Worm (Caenorhabditis elegans) whole organism, L4/young adult: ENCODE measurements around the gene srh-39.

Experiments used
- W03F9.2 ChIP-seq: fragments of 150-350 bp; optimal IDR thresholded peaks from 2 replicates; lab custom pipeline; 2014; ENCODE audit warnings: missing biosample characterization, missing genetic modification characterization
- dao-5 ChIP-seq: sonication (generic microtip); optimal IDR thresholded peaks from 2 replicates; lab custom pipeline; 2016; ENCODE audit warnings: missing genotype, missing genetic modification characterization, moderate library complexity, missing compliant biosample characterization
- him-1 ChIP-seq: sonication (generic microtip); optimal IDR thresholded peaks from 2 replicates; lab custom pipeline; 2016; ENCODE audit warnings: missing genotype, missing genetic modification reagents, missing genetic modification characterization, missing compliant biosample characterization

Gene srh-39

DNA sequence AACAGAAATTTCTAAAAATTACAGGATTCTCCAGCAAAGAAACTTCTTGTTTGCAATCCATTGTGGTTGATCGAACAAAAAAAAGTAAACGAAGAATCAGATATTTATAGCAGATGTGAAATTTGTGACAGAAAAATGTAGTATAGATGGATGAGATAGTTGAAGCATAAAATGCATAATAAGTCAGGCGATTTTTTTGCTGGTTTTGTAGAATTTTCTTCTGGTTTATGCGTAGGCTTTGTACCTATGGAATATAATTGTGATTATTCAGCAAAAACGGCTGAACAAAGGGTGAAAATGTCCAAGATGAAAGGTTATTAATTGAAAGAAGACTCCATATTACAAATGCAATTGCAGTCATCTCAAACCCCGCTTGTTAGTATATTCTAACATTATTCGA, at the start of gene srh-39:
Gene srh-39 (minus strand): TSS at position 101 of the 400 bp plus-strand sequence.
- TF ChIP-seq W03F9.2 (tag; lab: Kevin White, UChicago) (no peak), him-1 (tag; lab: Kevin White, UChicago) (no peak), dao-5 (no peak)

DNA sequence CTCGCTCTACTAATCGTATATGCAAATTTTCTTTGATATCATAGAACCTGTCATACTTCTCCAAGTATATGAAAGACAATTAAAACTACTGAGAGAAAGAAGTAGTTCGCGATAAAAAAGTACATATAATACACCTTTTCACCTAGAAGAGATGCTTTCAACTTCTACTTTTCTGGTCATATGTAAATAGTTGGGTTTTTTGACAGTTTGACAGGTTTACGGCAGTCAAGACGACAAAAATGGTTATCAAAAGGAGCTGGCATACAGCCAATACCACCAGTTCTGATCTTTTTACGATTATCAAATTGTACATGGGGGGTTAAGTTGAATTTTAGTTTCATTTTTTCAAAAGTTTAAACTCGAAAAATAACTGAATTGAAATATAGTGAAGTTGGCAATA, 49.6 kb upstream of the srh-39 start:
- TF ChIP-seq W03F9.2 (tag; lab: Kevin White, UChicago), result no peak
- no peak for TF ChIP-seq dao-5
- no peak for TF ChIP-seq him-1 (tag; lab: Kevin White, UChicago)

DNA sequence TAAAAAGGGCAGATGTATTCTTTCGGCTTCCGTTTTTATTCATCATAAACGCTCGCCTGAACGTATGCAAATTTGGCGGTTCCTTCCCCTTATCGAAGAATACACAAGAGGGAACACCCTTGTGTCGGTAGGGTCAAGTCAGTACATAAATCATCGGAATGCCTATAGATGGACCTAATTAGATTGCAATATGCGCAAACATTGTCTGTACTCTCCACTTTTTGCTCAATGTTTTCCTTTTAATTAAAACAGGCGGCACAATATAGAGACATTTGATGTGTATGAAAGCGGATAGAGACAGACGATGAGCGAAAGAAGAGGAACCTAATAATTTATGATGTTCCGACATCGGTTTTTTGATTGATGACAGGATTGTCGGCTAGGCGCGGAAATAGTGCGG, 48.9 kb upstream of the srh-39 start:
- TF ChIP-seq him-1 (tag; lab: Kevin White, UChicago) (no peak), dao-5 (no peak), W03F9.2 (tag; lab: Kevin White, UChicago) (no peak)

DNA sequence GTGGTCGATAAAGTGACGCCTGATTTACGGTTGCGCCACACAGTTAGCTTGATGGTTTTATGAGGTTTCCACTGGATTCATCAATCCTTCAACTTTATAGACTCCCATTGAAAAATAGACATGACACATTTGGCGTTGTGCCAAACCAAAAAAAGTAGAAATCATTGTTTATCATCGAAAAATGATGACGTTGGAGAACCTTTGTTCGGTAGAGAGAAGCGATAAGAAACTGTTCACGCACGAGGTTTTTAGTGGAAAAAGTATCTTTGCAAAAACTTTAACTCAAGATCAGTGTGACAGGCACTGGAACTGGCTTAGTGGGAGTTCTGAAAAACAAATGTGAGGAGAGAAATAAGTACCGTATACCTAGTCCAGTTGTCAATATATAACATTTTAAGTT, 48.3 kb upstream of the srh-39 start:
- TF ChIP-seq him-1 (tag; lab: Kevin White, UChicago) (no peak), dao-5 (no peak), W03F9.2 (tag; lab: Kevin White, UChicago) (no peak)

DNA sequence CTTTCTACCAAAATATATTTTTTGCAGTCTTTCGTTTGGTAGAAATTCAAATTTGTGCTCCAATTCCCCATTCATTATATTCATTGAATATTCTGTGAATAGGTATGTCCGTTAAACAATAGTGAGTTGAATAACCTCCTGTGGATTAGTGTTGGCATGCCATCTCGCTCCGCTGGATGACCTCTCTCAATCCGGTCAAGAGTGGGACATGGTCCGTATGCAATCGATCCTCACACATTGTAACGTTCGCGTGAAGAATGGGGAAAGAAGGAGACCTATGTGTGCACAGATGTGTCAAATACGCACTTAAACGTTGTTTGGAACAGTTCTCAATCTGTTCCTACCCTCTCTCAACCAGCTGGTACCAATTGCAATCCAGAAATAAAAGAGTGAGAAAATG, 47.9 kb upstream of the srh-39 start:
- TF ChIP-seq W03F9.2 (tag; lab: Kevin White, UChicago), result no peak
- no peak for TF ChIP-seq him-1 (tag; lab: Kevin White, UChicago)
- TF ChIP-seq dao-5, result no peak

DNA sequence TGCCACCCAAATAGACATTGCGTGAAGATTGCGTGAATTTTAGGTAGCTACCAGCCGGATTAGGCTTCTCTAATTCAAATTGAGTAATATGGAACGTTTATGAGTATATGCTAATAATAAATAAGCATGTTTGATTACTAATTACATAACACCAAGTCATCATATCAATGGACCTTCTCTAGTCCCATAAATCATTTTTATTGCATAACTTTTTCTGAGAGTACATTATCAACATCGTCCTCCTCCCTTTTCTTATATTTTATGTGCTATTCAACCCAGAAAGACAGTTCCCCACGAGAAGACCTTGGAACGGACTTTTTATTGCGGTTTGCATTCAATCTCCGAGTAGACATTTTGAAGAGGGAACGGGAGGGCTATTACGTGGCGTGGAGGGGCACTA, 47.0 kb upstream of the srh-39 start:
- TF ChIP-seq him-1 (tag; lab: Kevin White, UChicago) (no peak), dao-5 (no peak), W03F9.2 (tag; lab: Kevin White, UChicago) (no peak)

DNA sequence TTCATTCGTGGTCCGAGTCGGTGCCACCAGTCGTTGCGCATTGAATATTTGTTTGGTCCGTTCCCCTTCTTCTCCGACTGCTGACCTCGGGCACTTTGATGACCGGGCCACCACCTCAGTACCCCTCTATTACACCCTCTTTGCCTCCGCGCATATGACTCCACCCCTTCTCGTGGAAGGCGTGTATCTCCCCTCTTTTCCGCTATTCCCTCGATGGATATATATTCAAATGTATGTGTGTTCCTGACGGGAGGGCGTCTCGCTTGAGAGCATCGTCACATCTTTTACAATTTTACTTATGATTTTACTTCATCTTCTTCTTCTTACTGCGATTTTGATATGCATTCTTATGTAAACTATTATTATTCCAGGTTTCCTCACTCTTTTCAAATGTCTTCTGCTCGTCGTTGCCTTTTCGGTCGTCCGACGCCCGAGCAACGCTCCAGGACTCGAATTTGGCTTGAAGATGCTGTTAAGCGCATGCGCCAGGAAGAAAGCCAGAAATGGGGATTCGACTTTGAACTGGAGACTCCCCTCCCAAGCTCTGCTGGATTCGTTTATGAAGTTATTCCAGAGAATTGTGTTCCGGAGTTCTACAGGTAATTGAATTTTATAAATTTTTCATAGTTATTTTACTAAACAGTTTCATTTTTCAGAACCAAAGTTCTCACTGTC, 45.6 kb upstream of the srh-39 start, which contains the start of gene cki-1:
Gene cki-1 (plus strand): TSS at position 372 of the 675 bp plus-strand sequence.
- TF ChIP-seq W03F9.2 (tag; lab: Kevin White, UChicago), result no peak
- no peak for TF ChIP-seq him-1 (tag; lab: Kevin White, UChicago)
- TF ChIP-seq dao-5, result no peak

DNA sequence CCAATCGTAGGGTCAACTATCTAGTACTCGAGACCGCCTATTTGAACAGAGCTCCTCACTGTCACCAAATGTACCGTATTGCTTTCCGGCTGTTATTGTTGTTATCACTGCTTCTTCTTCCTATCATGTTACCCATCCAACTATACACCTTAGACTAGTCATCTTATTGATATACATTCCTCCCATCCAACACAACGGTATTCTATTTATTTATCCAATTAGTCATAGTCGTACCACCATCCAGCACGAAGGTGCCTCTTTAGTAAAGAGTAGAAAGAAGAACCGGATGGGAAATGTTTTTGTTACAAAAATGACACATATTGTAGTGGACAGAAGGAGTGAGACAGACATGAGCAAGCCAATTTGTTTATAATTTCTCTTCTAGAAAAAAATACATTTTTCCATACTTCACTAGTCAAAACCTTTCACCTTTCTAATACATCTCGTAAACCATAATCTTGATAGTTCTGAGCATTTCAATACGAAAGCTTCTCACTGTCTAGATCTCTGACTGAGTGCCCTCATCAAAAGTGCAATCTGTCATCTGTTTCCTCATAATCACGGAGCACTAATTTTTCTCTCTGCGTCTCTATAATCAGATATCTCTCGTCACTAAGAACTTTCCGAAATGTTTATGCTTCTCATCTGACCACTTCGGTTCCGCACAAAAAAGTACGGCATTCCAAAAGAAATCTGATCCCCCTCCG, 45.0 kb upstream of the srh-39 start:
- TF ChIP-seq dao-5 (no peak), W03F9.2 (tag; lab: Kevin White, UChicago) (no peak), him-1 (tag; lab: Kevin White, UChicago) (no peak)

DNA sequence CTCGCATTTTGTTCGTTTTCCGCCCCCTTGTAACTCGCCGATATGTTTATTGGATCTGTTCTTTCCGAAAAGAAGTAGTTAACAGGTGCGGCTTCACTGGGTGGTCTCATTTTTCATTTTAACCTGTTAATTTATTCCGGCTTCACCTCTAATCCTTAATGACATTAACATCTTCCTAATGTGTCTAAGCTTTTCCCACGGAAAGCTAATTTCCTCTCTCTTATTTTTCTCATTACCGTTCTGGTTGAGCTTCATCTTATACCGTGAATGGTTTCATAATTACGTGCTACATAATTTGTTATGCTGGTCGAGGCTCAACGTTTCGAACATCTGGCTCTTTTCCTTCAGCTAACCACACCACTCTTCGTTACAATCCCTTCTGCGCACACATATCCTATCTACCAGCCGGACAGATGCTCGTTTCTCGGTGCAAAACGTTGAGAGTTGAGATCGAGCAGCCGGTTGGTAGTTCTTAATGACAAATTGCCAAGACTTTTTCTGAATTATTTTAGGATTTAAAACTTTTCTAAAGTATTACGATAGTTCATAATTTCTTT, 44.1 kb upstream of the srh-39 start:
- TF ChIP-seq dao-5 (no peak), W03F9.2 (tag; lab: Kevin White, UChicago) (no peak), him-1 (tag; lab: Kevin White, UChicago) (no peak)

DNA sequence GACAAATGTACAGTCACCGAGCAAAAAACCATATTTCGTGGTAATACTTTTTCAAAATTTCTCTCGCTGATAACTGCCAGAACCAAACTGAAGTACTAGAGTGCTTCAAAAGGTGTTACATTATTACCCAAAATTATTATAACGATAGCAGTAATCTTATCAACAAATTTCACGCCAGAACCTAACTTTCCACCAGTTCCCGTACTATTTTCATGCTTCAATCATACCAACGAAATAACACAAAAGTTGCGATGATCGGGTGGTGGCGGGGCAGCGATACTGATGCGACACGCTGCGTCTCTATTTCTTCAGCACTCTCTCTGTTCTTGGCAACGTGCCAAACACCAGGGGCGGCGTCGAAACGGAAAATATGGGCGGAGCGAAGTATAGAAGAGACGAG, 43.6 kb upstream of the srh-39 start:
- TF ChIP-seq dao-5 (no peak), W03F9.2 (tag; lab: Kevin White, UChicago) (no peak), him-1 (tag; lab: Kevin White, UChicago) (no peak)

DNA sequence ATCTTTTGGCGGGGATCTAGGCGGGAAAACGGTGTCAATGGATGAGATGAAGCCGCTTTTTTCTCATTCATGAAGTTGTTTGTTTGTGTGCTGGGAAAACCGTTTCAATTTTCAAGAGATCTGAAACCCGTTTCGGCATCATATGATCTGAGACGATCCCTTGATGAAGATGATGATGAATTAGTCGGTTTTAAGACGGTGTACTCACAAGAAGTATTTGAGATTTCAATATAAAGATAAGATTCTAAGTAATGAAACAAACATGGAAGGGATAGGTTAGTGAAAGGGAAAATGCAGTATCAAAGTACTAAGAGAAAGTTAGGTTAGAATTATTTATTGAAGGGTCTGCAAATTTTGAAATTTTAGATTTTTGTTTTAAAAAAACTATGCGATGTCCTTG, 42.8 kb upstream of the srh-39 start:
- TF ChIP-seq dao-5 (no peak), W03F9.2 (tag; lab: Kevin White, UChicago) (no peak), him-1 (tag; lab: Kevin White, UChicago) (no peak)

DNA sequence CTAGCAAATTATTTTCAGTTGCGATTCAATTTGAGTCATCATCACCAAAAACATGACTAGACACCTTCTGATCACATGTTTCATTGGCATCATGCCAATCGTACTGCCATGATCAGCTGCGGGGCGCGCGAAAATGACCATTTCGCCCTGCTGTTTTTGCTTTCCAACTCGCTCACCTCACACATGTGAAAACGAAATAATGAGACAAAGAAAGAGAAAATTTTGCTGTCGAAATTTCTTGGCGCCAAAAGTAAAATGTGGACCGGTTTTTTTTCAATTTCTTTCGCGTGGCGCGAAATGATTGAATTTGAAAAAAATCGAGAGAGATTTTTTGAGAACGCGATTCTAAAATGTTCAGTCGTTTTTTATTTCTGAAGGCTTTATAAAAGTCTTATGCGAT, 41.5 kb upstream of the srh-39 start:
- no peak for TF ChIP-seq him-1 (tag; lab: Kevin White, UChicago)
- no peak for TF ChIP-seq W03F9.2 (tag; lab: Kevin White, UChicago)
- TF ChIP-seq dao-5, result no peak

DNA sequence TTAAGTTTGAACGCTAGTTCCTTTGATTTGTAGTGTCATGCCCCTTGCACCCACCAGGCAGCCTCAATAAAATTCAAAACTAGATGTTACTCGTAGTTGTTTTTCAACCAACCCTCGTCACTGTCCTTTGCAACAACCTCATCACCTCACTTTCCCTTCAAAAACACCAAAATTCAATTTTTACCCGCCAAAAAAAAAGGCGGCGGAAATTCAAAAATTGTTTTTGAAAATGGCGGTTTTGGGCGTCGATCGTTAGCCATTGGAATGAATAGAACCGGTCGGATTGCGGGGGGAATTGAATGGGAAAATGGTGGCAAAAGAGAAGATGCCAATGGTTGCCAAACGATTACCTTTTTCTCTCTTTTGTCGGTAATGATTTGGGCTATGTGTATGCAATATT, 40.7 kb upstream of the srh-39 start:
- TF ChIP-seq dao-5 (no peak), him-1 (tag; lab: Kevin White, UChicago) (no peak), W03F9.2 (tag; lab: Kevin White, UChicago) (no peak)

DNA sequence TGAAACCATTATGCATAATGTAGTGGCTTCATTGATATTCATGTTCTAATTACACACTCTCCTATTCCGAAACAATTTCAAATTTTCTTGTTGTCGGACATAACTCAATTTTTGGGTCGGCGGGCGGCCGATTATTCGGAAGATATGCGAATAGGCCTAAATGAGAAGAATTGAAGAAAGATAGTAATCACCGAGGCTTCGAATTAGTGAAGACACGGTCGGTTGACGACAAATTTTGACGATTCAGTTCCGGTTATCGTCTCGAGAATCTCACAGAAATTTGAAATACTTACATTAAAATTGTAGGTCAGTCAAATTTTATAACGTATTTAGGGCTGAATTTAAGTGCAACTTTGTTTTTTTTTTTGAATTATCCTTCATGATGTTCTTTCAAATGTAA, 37.8 kb upstream of the srh-39 start:
- TF ChIP-seq W03F9.2 (tag; lab: Kevin White, UChicago) (no peak), dao-5 (no peak), him-1 (tag; lab: Kevin White, UChicago) (no peak)
